Worm (Caenorhabditis elegans) whole organism, mixed stage, embryonic: ENCODE results near the gene rnh-1.1.

Experiments
- ceh-83 ChIP-seq: fragments of 200-800 bp; sonication (Bioruptor generic); optimal IDR thresholded peaks from 2 replicates; lab custom pipeline; 2018; ENCODE audit warnings: mild to moderate bottlenecking, missing genetic modification characterization, missing compliant biosample characterization
- cnd-1 ChIP-seq: fragments of 200-800 bp; sonication (Bioruptor generic); optimal IDR thresholded peaks from 2 replicates; lab custom pipeline; 2018; ENCODE audit warnings: mild to moderate bottlenecking, missing genetic modification characterization, missing compliant biosample characterization
- lsy-2 ChIP-seq: fragments of 150-350 bp; optimal IDR thresholded peaks from 2 replicates; lab custom pipeline; 2014; ENCODE audit warnings: missing biosample characterization, missing genetic modification characterization
- mep-1 ChIP-seq: fragments of 150-350 bp; optimal IDR thresholded peaks from 2 replicates; lab custom pipeline; 2017; ENCODE audit warnings: missing biosample characterization, missing genetic modification reagents, missing genetic modification characterization, inconsistent platforms
- nhr-12 ChIP-seq: fragments of 150-350 bp; optimal IDR thresholded peaks from 2 replicates; lab custom pipeline; 2014; ENCODE audit warnings: missing biosample characterization, missing genetic modification characterization
- nhr-237 ChIP-seq: fragments of 150-350 bp; optimal IDR thresholded peaks from 2 replicates; lab custom pipeline; 2014; ENCODE audit warnings: missing biosample characterization, missing genetic modification characterization
- sem-2 ChIP-seq: fragments of 200-800 bp; sonication (Bioruptor generic); optimal IDR thresholded peaks from 2 replicates; lab custom pipeline; 2018; ENCODE audit warnings: mild to moderate bottlenecking, missing genetic modification characterization, missing compliant biosample characterization
- snpc-4 ChIP-seq: fragments of 150-350 bp; optimal IDR thresholded peaks from 2 replicates; lab custom pipeline; 2014; ENCODE audit warnings: missing biosample characterization, missing genetic modification characterization
- unc-62 ChIP-seq: fragments of 150-350 bp; optimal IDR thresholded peaks from 2 replicates; lab custom pipeline; 2014; ENCODE audit warnings: missing biosample characterization, missing genetic modification reagents, missing genetic modification characterization
- ztf-11 ChIP-seq: fragments of 150-350 bp; optimal IDR thresholded peaks from 2 replicates; lab custom pipeline; 2014; ENCODE audit warnings: missing biosample characterization, missing genetic modification characterization

DNA sequence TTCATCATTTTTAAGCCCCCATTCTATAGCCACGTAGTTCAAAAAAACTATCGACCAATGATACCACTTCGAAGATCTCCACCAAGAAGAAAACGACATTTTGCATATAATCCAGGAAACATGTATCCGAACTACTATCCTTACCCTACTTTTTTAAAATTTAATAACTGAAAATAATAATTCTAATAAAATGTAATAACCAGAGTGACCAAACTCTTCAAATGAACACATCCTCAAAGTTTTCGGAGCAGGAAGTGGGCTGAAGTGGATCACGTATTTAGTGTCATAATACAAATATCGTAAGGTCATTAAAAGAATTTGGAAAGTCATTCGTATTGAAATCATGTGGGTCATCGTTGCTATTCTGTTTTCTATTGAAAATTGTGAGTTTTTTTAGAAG lies 51.9 kb downstream of the rnh-1.1 start, which contains the start of gene F35D2.6:
- TF ChIP-seq ztf-11 (tag; lab: Kevin White, UChicago), result no peak
- TF ChIP-seq lsy-2 (tag; lab: Kevin White, UChicago), result no peak
- no peak for TF ChIP-seq nhr-237 (tag; lab: Kevin White, UChicago)
- TF ChIP-seq unc-62, result no peak
- TF ChIP-seq mep-1 (tag; lab: Kevin White, UChicago), result no peak
- no peak for TF ChIP-seq nhr-12 (tag; lab: Kevin White, UChicago)
- TF ChIP-seq sem-2 (GFP tag; lab: Kevin White, UChicago), result no peak
- no peak for TF ChIP-seq snpc-4 (tag; lab: Kevin White, UChicago)
- no peak for TF ChIP-seq ceh-83 (GFP tag; lab: Kevin White, UChicago)
- no peak for TF ChIP-seq cnd-1
